Worm (Caenorhabditis elegans): ENCODE results near the gene F54C9.9.

F54C9.9 gene

ce11 chrII:8603567-8604359 lies 25.9 kb downstream of the F54C9.9 start, which contains the start of gene suf-1:
suf-1 (plus strand) TSS chrII:8603846.
- TF ChIP-seq tlf-1 (GFP tag; optimal IDR thresholded peaks at IDR 0.05) = peak; percentile 79
- TF ChIP-seq attf-3 (GFP tag; conservative IDR thresholded peaks at IDR 0.05) = no peak
- no peak for TF ChIP-seq ets-4 (GFP tag; optimal IDR thresholded peaks at IDR 0.05)
- no peak for TF ChIP-seq ceh-27 (GFP tag; optimal IDR thresholded peaks at IDR 0.05)
- TF ChIP-seq aptf-3 (GFP tag; IDR thresholded peaks at IDR 0.05) = peak; percentile 13; the same call in 1 of the 2 replicates
- 0 out of 2 replicates have a peak, but pooled peaks have one; percentile 10 for TF ChIP-seq K11D2.4 (GFP tag; IDR thresholded peaks at IDR 0.05)
- no peak for TF ChIP-seq Y67H2A.10 (GFP tag; conservative IDR thresholded peaks at IDR 0.05)
- peak; percentile 88 for TF ChIP-seq madf-3 (GFP tag; IDR thresholded peaks at IDR 0.05)
- no peak for TF ChIP-seq nhr-179 (tag; optimal IDR thresholded peaks at IDR 0.05)
- no peak for TF ChIP-seq him-1 (tag; optimal IDR thresholded peaks at IDR 0.05)
- TF ChIP-seq sdz-38 (tag; optimal IDR thresholded peaks at IDR 0.05) = no peak
- no peak for TF ChIP-seq ceh-58 (GFP tag; IDR thresholded peaks at IDR 0.05)
- no peak for TF ChIP-seq Y53F4B.3 (GFP tag; IDR thresholded peaks at IDR 0.05)
- TF ChIP-seq cebp-2 (GFP tag; IDR thresholded peaks at IDR 0.05) = peak; percentile 77; the same call in 1 of the 2 replicates
- TF ChIP-seq F52B5.7 (tag; optimal IDR thresholded peaks at IDR 0.05) = peak; percentile 22
- TF ChIP-seq egrh-3 (GFP tag; IDR thresholded peaks at IDR 0.05) = no peak
- TF ChIP-seq dox-1 (GFP tag; IDR thresholded peaks at IDR 0.05) = peak; percentile 12; the same call in 1 of the 2 replicates
- no peak for TF ChIP-seq sea-2 (GFP tag; IDR thresholded peaks at IDR 0.05)
- TF ChIP-seq nhr-120 (GFP tag; IDR thresholded peaks at IDR 0.05) = no peak
- TF ChIP-seq ztf-25 (GFP tag; IDR thresholded peaks at IDR 0.05) = no peak
- no peak for TF ChIP-seq lsy-27 (tag; optimal IDR thresholded peaks at IDR 0.05; ENCODE audit: borderline replicate concordance, insufficient read depth)
- peak; percentile 32; the same call in 1 of the 2 replicates for TF ChIP-seq ceh-100 (GFP tag; IDR thresholded peaks at IDR 0.05)
- TF ChIP-seq madf-6 (GFP tag; IDR thresholded peaks at IDR 0.05) = peak; percentile 85
- no peak for TF ChIP-seq Y79H2A.3 (GFP tag; conservative IDR thresholded peaks at IDR 0.05)
- TF ChIP-seq bed-1 (GFP tag; IDR thresholded peaks at IDR 0.05) = 0 out of 2 replicates have a peak, but pooled peaks have one; percentile 20
- TF ChIP-seq B0019.2 (GFP tag; conservative IDR thresholded peaks at IDR 0.05) = no peak; the same call in 1 of the 2 replicates
- TF ChIP-seq lsl-1 (GFP tag; optimal IDR thresholded peaks at IDR 0.05) = peak; percentile 58
- TF ChIP-seq hrde-1 (tag; optimal IDR thresholded peaks at IDR 0.05; ENCODE audit: borderline replicate concordance) = peak; percentile 92
- TF ChIP-seq lin-54 (GFP tag; optimal IDR thresholded peaks at IDR 0.05) = peak; percentile 73
- TF ChIP-seq mcd-1 (GFP tag; IDR thresholded peaks at IDR 0.05) = peak; percentile 34; the same call in 1 of the 2 replicates
- peak; percentile 60 for TF ChIP-seq C17E4.6 (GFP tag; IDR thresholded peaks at IDR 0.05)
- no peak for TF ChIP-seq ceh-40 (GFP tag; IDR thresholded peaks at IDR 0.05)
- no peak for TF ChIP-seq F55B11.4 (tag; optimal IDR thresholded peaks at IDR 0.05; ENCODE audit: borderline replicate concordance, insufficient read depth)
- peak; percentile 75; the same call in 1 of the 2 replicates for TF ChIP-seq Y56A3A.18 (GFP tag; IDR thresholded peaks at IDR 0.05)
- peak; percentile 79 for TF ChIP-seq hsf-1 (GFP tag; IDR thresholded peaks at IDR 0.05)
- TF ChIP-seq akir-1 (GFP tag; optimal IDR thresholded peaks at IDR 0.05) = no peak
- no peak for TF ChIP-seq fkh-3 (tag; optimal IDR thresholded peaks at IDR 0.05)
- TF ChIP-seq snpc-1.3 (tag; optimal IDR thresholded peaks at IDR 0.05; ENCODE audit: insufficient read depth) = peak; percentile 2
- TF ChIP-seq hmg-20 (GFP tag; IDR thresholded peaks at IDR 0.05) = no peak
- peak; percentile 37 for TF ChIP-seq die-1 (tag; optimal IDR thresholded peaks at IDR 0.05)
- no peak for TF ChIP-seq repo-1 (tag; optimal IDR thresholded peaks at IDR 0.05)
- peak; percentile 45 for TF ChIP-seq xnd-1 (tag; optimal IDR thresholded peaks at IDR 0.05)
- no peak for TF ChIP-seq nfya-2 (GFP tag; IDR thresholded peaks at IDR 0.05)
- no peak for TF ChIP-seq ztf-18 (tag; optimal IDR thresholded peaks at IDR 0.05)
- TF ChIP-seq F10E7.11 (tag; optimal IDR thresholded peaks at IDR 0.05) = no peak
- TF ChIP-seq bed-2 (GFP tag; IDR thresholded peaks at IDR 0.05) = no peak
- TF ChIP-seq somi-1 (GFP tag; optimal IDR thresholded peaks at IDR 0.05) = no peak
